Worm (Caenorhabditis elegans) whole organism, young adult: ENCODE data around the gene flp-23.

Experiments used
- F10E7.11 ChIP-seq: sonication (generic microtip); optimal IDR thresholded peaks from 2 replicates; lab custom pipeline; 2017; ENCODE audit warnings: mild to moderate bottlenecking, missing genetic modification characterization, moderate library complexity, missing compliant biosample characterization
- Y56A3A.18 ChIP-seq: fragments of 200-800 bp; sonication (Bioruptor generic); IDR thresholded peaks from 2 replicates; pipeline ENCODE4 v1.3.6; 2022; ENCODE audit warnings: missing genetic modification reagents, missing genetic modification characterization, missing compliant biosample characterization
- aptf-3 ChIP-seq: fragments of 200-800 bp; sonication (Bioruptor generic); IDR thresholded peaks from 2 replicates; pipeline ENCODE4 v1.3.6; 2022; ENCODE audit warnings: missing genetic modification characterization, missing compliant biosample characterization
- zim-3 ChIP-seq: sonication (generic microtip); optimal IDR thresholded peaks from 2 replicates; lab custom pipeline; 2017; ENCODE audit warnings: mild to moderate bottlenecking, missing genetic modification characterization, moderate library complexity, missing compliant biosample characterization

DNA sequence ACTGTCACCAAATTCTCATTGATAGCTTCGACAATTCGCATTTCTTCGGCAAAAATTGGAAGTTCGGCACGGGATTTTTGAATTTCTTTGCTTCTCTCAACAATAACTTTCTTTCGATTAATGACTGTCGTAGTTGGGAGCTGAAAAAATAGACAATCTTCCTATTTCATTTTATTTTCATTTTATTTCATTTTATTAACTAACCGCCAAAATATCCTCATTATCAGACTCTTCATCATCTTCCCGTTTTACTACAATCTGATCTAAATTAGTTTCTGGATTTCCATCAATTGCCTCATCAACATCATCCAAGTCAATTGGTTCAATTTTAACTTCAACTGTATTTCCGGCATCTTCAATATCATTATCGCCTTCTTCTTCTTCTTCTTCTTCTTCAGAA is 37.0 kb upstream of the flp-23 start:
- TF ChIP-seq zim-3 (tag; lab: Kevin White, UChicago) (no peak), Y56A3A.18 (GFP tag; lab: Robert Waterston, UW) (no peak), aptf-3 (GFP tag; lab: Robert Waterston, UW) (no peak), F10E7.11 (tag; lab: Kevin White, UChicago) (no peak)
